Fruit fly (Drosophila melanogaster) whole organism, wandering third instar larva: Measurements from ENCODE around the gene CG13063.

Experiments
- CG32264 ChIP-seq: fragments of 200-800 bp; sonication (Bioruptor generic); optimal IDR thresholded peaks from 2 replicates; lab custom pipeline; 2016; ENCODE audit warnings: missing biosample characterization, missing genetic modification characterization
- CrebA ChIP-seq: fragments of 200-800 bp; sonication (Bioruptor generic); optimal IDR thresholded peaks from 2 replicates; lab custom pipeline; 2016; ENCODE audit warnings: missing biosample characterization, mild to moderate bottlenecking, missing genetic modification characterization, borderline replicate concordance
- Dfd ChIP-seq: fragments of >200 bp; optimal IDR thresholded peaks from 2 replicates; lab custom pipeline; 2017; ENCODE audit warnings: missing biosample characterization, missing genetic modification characterization
- HLH106 ChIP-seq: fragments of 200-800 bp; optimal IDR thresholded peaks from 3 replicates; lab custom pipeline; 2019; ENCODE audit warnings: missing biosample characterization, mild to moderate bottlenecking, missing genetic modification characterization, moderate library complexity
- Hnf4 ChIP-seq: fragments of 200-800 bp; sonication (Bioruptor generic); optimal IDR thresholded peaks from 2 replicates; lab custom pipeline; 2016; ENCODE audit warnings: missing biosample characterization, mild to moderate bottlenecking, missing genetic modification characterization
- Hr83 ChIP-seq: fragments of 200-300 bp; sonication (Bioruptor generic); optimal IDR thresholded peaks from 2 replicates; lab custom pipeline; 2016; ENCODE audit warnings: missing biosample characterization, mild to moderate bottlenecking, missing genetic modification characterization, moderate library complexity; ENCODE audit not compliant: poor library complexity, severe bottlenecking
- Mio ChIP-seq: sonication (Bioruptor generic); optimal IDR thresholded peaks from 2 replicates; lab custom pipeline; 2016; ENCODE audit warnings: missing biosample characterization, missing genetic modification characterization
- N ChIP-seq: fragments of >200 bp; optimal IDR thresholded peaks from 2 replicates; lab custom pipeline; 2018; ENCODE audit warnings: missing biosample characterization, missing external identifiers, missing genetic modification characterization
- Rel ChIP-seq, 2 experiments: fragments of 200-800 bp; sonication (Bioruptor generic) in 1 of 2; optimal IDR thresholded peaks; 2 replicates in 1 of 2; 3 replicates in 1 of 2; lab custom pipeline; 2016 to 2019; ENCODE audit warnings: mild to moderate bottlenecking in 2 of 2, missing biosample characterization in 2 of 2, missing genetic modification characterization in 2 of 2, moderate library complexity in 1 of 2
- br ChIP-seq: fragments of 200-800 bp; sonication (Bioruptor generic); optimal IDR thresholded peaks from 2 replicates; lab custom pipeline; 2016; ENCODE audit warnings: missing biosample characterization, missing genetic modification characterization
- brk ChIP-seq: fragments of 200-800 bp; sonication (Bioruptor generic); optimal IDR thresholded peaks from 2 replicates; lab custom pipeline; 2016; ENCODE audit warnings: missing biosample characterization, mild to moderate bottlenecking, missing genetic modification characterization
- dl ChIP-seq, 2 experiments: fragments of 175-275, 200-275 bp in 1 of 2; fragments of 200-275 bp in 1 of 2; sonication (Bioruptor generic); optimal IDR thresholded peaks; lab custom pipeline; 2018; ENCODE audit warnings: mild to moderate bottlenecking in 2 of 2, missing biosample characterization in 2 of 2, missing genetic modification characterization in 2 of 2, moderate library complexity in 2 of 2; ENCODE audit not compliant: partially characterized antibody in 2 of 2, insufficient read depth in 1 of 2
- dmrt93B ChIP-seq: fragments of 200-800 bp; sonication (Bioruptor generic); optimal IDR thresholded peaks from 2 replicates; lab custom pipeline; 2018; ENCODE audit warnings: missing biosample characterization, mild to moderate bottlenecking, missing genetic modification characterization
- dsf ChIP-seq: sonication (Bioruptor generic); optimal IDR thresholded peaks from 2 replicates; lab custom pipeline; 2016; ENCODE audit warnings: missing biosample characterization, missing genetic modification characterization, borderline replicate concordance
- fru ChIP-seq: fragments of 200-800 bp; sonication (Bioruptor generic); optimal IDR thresholded peaks from 3 replicates; lab custom pipeline; 2016; ENCODE audit warnings: missing biosample characterization, mild to moderate bottlenecking, missing genetic modification characterization
- h ChIP-seq: fragments of 200-800 bp; sonication (Bioruptor generic); optimal IDR thresholded peaks from 3 replicates; lab custom pipeline; 2016; ENCODE audit warnings: missing biosample characterization, mild to moderate bottlenecking, missing genetic modification characterization
- jim ChIP-seq: fragments of 175-275, 200-325 bp; sonication (Bioruptor generic); optimal IDR thresholded peaks from 2 replicates; lab custom pipeline; 2016; ENCODE audit warnings: missing biosample characterization, mild to moderate bottlenecking, missing genetic modification characterization
- lola ChIP-seq: fragments of >200 bp; optimal IDR thresholded peaks from 2 replicates; lab custom pipeline; 2017; ENCODE audit warnings: missing biosample characterization, missing genetic modification characterization
- pan ChIP-seq: fragments of >200 bp; optimal IDR thresholded peaks from 2 replicates; lab custom pipeline; 2017
- sv ChIP-seq: fragments of 200-800 bp; sonication (Bioruptor generic); optimal IDR thresholded peaks from 3 replicates; lab custom pipeline; 2016; ENCODE audit warnings: missing biosample characterization, missing genetic modification characterization
- tai ChIP-seq: sonication (Bioruptor generic); optimal IDR thresholded peaks from 2 replicates; lab custom pipeline; 2016; ENCODE audit warnings: missing biosample characterization, missing genetic modification characterization
- woc ChIP-seq: sonication (Bioruptor generic); optimal IDR thresholded peaks from 2 replicates; lab custom pipeline; 2016; ENCODE audit warnings: missing biosample characterization, mild to moderate bottlenecking, missing genetic modification characterization

CG13063 gene

dm6 chr3L:16321172-16321571, 14.8 kb downstream of the CG13063 start, which contains the start of gene CG42718:
Gene CG42718 (minus strand): TSS chr3L:16321272.
- TF ChIP-seq h, result no peak
- TF ChIP-seq Mio (GFP tag; lab: Kevin White, UChicago), result no peak
- TF ChIP-seq dl (GFP tag; optimal IDR thresholded peaks at IDR 0.05; lab: Kevin White, UChicago; ENCODE audit: insufficient read depth in 1 of 2, partially characterized antibody in 2 of 2), result no peak
- no peak for TF ChIP-seq pan (lab: Kevin White, UChicago)
- no peak for TF ChIP-seq dmrt93B (GFP tag; lab: Kevin White, UChicago)
- TF ChIP-seq woc, result no peak
- no peak for TF ChIP-seq br
- TF ChIP-seq, all 38 proteins: peak for 0

DNA sequence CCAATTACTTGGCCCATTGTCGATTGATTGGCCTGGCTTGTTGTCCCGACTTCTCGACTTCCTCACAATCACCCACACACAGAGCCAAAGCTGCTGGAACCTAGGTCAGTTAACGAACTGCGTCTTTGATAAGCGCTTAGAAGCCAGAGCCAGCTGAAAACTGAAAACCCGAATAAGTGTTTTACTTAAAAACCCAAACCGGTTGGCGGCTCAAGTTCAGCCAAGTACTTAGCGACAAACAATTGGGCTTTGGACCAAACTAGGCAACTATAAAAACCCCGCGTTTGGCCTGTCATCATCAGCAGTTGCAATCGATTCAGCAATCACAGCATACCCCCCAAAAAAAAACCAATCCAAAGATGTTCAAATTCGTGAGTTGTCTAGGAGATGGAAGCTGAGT, 17.0 kb downstream of the CG13063 start, which contains the start of gene CG13059:
TSS of gene CG13059 (plus strand) at position 301 of the 400 bp plus-strand sequence.
- no peak for TF ChIP-seq Mio (GFP tag; lab: Kevin White, UChicago)
- no peak for TF ChIP-seq Rel (GFP tag; optimal IDR thresholded peaks at IDR 0.05; lab: Kevin White, UChicago)
- TF ChIP-seq Rel (tag; optimal IDR thresholded peaks at IDR 0.05; lab: Kevin White, UChicago), result no peak
- TF ChIP-seq dsf (GFP tag; lab: Kevin White, UChicago), result no peak
- no peak for TF ChIP-seq N (GFP tag; lab: Kevin White, UChicago)
- no peak for TF ChIP-seq sv (GFP tag; lab: Kevin White, UChicago)
- TF ChIP-seq Hnf4 (GFP tag; lab: Kevin White, UChicago), result no peak
- TF ChIP-seq dmrt93B (GFP tag; lab: Kevin White, UChicago), result no peak
- TF ChIP-seq, all 38 proteins: peak for 0

DNA sequence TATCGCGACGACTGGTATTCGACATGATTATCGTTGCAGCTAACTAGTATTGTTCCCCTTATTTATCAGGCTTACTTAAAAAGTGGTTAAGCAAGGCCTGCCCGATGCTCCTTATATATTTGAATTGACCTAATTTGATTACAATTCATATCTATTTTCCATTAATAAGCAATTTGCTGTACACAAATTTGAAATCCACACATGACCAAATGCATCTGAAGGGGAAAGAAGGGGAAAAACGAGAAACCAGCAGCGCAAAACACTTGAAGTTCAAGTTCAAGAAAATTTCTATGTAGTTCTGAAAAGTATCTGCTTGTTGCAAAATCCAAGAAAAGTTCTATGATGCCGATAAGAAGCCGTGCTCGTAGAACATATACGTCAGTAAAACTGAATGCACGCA, 20.3 kb downstream of the CG13063 start, which contains the start of the genes CG13040 and CG13039:
TSS of gene CG13040 (minus strand) at position 101 of the 400 bp plus-strand sequence.
TSS of gene CG13039 (minus strand) at position 106 of the 400 bp plus-strand sequence.
- TF ChIP-seq pan (lab: Kevin White, UChicago) (no peak), jim (GFP tag; lab: Kevin White, UChicago) (no peak), woc (no peak), lola (no peak)

DNA sequence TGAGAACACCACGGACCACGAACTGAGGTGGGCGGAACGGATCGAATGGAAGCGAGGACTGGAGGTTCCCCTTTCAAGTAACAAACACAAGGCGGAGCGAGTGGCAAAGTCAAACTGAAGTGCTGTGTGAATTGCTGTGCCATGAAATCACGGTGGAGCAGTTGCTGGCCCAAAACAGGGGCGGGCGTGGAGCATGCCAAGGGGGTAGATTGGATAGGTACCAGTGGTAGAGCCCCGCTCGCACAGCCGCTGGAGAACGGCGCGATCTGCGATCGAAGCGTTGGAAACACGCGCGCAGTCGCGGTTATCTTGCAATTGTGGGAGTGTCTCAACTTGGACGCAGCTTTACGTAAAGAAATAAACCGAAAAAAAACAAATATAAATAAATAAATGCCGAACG, 21.4 kb downstream of the CG13063 start, which contains the start of gene CG13038:
TSS of gene CG13038 (minus strand) at position 118 of the 400 bp plus-strand sequence.
- peak; percentile 8 for TF ChIP-seq h
- no peak for TF ChIP-seq Dfd (GFP tag; lab: Kevin White, UChicago)
- peak; percentile 7 for TF ChIP-seq fru (GFP tag; lab: Kevin White, UChicago)

DNA sequence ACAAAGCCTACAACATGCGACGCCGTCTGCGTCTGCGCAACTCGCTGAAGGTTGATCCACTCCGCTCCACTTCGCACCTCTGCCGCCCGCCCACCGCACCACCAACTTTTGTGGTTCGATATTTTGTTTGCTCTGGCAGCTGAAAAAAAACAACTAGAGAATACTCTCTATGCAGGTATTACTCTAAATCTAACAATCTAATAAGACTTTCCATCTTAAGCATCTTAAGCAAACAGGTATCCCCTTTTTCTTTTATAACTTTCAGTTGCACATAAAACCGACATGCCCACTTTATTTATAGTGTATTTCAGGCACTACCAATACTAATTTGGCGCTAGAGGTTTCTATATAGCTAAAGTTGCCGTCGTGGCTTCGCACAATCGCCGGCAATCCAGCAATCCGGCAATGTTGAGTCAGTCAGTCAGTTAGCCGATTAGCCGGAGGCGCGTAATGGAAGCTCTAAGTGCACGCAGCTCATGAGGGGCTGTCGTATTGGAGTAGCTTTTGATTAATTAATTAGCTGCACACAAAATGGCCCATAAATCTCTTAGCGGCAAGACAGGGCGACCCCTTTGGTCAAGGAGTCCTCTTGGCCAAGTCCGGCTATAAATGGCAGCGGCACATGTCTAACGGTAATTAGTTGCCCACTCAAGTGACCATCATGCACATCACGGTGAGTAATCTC, 21.9 kb downstream of the CG13063 start, which contains the start of gene CG13058:
TSS of gene CG13058 (plus strand) at position 635 of the 685 bp plus-strand sequence.
- TF ChIP-seq tai (GFP tag; lab: Kevin White, UChicago), result no peak
- TF ChIP-seq CG32264 (GFP tag; lab: Kevin White, UChicago), result no peak
- TF ChIP-seq sv (GFP tag; lab: Kevin White, UChicago), result peak; percentile 50
- TF ChIP-seq, all 38 proteins: peak for 1

DNA sequence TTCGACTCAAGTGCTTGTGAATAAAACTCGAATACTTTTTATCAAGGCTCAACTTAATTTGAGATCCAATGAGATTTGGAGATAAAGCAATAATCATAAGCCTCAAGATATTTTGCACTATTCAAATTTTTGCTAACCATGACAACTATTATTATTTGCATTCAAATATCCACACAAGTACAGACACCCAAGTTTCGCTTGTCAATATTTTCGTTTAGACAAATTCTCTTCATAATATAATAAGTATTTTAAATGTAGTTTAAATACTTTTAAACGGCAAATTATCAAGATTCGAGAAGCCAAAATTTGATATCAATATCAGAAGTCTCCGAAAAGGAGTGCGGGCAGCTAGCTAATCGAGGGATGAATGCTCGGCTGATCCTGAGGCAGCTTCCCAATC, 23.1 kb downstream of the CG13063 start, which contains the start of gene CG33061:
TSS of gene CG33061 (plus strand) at position 301 of the 400 bp plus-strand sequence.
- no peak for TF ChIP-seq dsf (GFP tag; lab: Kevin White, UChicago)
- no peak for TF ChIP-seq Mio (GFP tag; lab: Kevin White, UChicago)
- TF ChIP-seq fru (GFP tag; lab: Kevin White, UChicago), result no peak
- TF ChIP-seq CrebA (GFP tag; lab: Kevin White, UChicago), result no peak
- TF ChIP-seq brk (GFP tag; lab: Kevin White, UChicago), result no peak

DNA sequence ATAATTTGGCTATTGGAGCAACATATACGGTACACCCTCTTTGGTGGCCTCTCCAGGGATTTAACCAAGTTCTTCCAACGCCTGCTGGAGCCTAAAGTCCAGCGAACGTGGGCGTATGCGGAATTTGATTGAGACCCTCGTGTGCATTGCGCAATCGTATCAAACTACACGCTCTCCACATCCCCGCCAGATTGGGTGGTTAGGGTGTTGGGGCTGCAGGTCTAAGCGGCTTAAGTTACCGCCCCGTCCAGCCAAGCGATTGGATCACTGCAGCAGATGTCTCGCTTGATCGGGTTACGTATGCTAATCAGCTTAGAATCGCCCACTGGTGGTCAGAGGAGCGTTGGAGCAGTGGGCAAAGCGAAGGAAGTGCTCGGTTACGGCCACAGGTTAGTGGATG, 24.3 kb downstream of the CG13063 start, which contains the start of gene CG33060:
TSS of gene CG33060 (plus strand) at position 301 of the 400 bp plus-strand sequence.
- TF ChIP-seq woc, result no peak
- no peak for TF ChIP-seq Rel (GFP tag; optimal IDR thresholded peaks at IDR 0.05; lab: Kevin White, UChicago)
- TF ChIP-seq Rel (tag; optimal IDR thresholded peaks at IDR 0.05; lab: Kevin White, UChicago), result no peak
- no peak for TF ChIP-seq Mio (GFP tag; lab: Kevin White, UChicago)
- TF ChIP-seq HLH106 (tag; lab: Kevin White, UChicago), result no peak
- TF ChIP-seq Hnf4 (GFP tag; lab: Kevin White, UChicago), result no peak
- no peak for TF ChIP-seq Hr83 (GFP tag; lab: Kevin White, UChicago)
- TF ChIP-seq CrebA (GFP tag; lab: Kevin White, UChicago), result no peak
